Worm (Caenorhabditis elegans) whole organism, midembryonic: ENCODE measurements around the gene drn-1.
A peak's percentile ranks its signal among the peaks of the same experiment; 100 is the strongest.

Source experiments
- T22C8.4 ChIP-seq: fragments of 200-800 bp; sonication (Bioruptor generic); IDR thresholded peaks from 2 replicates; pipeline ENCODE4 v1.3.6; 2022; ENCODE audit warnings: missing genetic modification characterization, missing compliant biosample characterization
- cog-1 ChIP-seq: sonication (generic microtip); optimal IDR thresholded peaks from 2 replicates; lab custom pipeline; 2016; ENCODE audit warnings: missing genetic modification characterization, missing compliant biosample characterization
- flt-1 ChIP-seq: fragments of 200-800 bp; sonication (Bioruptor generic); IDR thresholded peaks from 2 replicates; pipeline ENCODE4 v1.3.6; 2022; ENCODE audit warnings: missing genetic modification characterization, missing compliant biosample characterization
- klf-2 ChIP-seq: fragments of 200-800 bp; sonication (Bioruptor generic); conservative IDR thresholded peaks from 2 replicates; pipeline ENCODE4 v1.3.6; 2022; ENCODE audit warnings: missing genetic modification reagents, missing genetic modification characterization, missing compliant biosample characterization
- med-1 ChIP-seq: sonication (generic microtip); optimal IDR thresholded peaks from 2 replicates; lab custom pipeline; 2017; ENCODE audit warnings: missing genetic modification characterization, mild to moderate bottlenecking, missing compliant biosample characterization, antibody characterized with exemption, missing genetic modification reagents; ENCODE audit not compliant: insufficient read depth
- ref-1 ChIP-seq: fragments of 200-800 bp; sonication (Bioruptor generic); conservative IDR thresholded peaks from 2 replicates; pipeline ENCODE4 v1.3.6; 2022; ENCODE audit warnings: missing genetic modification reagents, missing genetic modification characterization, missing compliant biosample characterization
- tab-1 ChIP-seq: fragments of 200-800 bp; sonication (Bioruptor generic); IDR thresholded peaks from 2 replicates; pipeline ENCODE4 v1.3.6; 2022; ENCODE audit warnings: missing genetic modification characterization, missing compliant biosample characterization
- ztf-23 ChIP-seq: fragments of 200-800 bp; sonication (Bioruptor generic); IDR thresholded peaks from 2 replicates; pipeline ENCODE4 v1.3.6; 2022; ENCODE audit warnings: missing genetic modification reagents, missing genetic modification characterization, missing compliant biosample characterization
- ztf-29 ChIP-seq: fragments of 200-800 bp; sonication (Bioruptor generic); IDR thresholded peaks from 2 replicates; pipeline ENCODE4 v1.3.6; 2022; ENCODE audit warnings: missing genetic modification reagents, missing genetic modification characterization, missing compliant biosample characterization

drn-1 gene

DNA sequence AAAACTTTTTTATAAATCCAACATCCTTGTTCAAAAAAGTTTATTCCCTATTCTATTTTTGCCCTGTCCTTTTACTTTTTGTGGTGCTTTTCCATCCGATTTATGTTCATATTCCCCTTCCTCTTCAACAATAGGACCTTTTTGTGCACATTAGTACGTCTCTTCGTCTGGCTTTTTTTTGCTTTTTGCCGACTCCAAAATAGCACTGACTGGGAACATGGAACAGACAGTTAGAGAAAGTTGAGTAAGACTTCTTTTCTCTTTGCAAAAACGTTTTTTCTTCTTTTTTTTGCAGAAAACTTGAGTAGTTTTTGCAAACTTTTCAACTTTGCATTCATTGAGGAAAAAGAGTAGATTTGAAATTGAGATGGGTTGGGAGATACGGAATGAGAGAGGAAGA, 30.2 kb upstream of the drn-1 start:
- no peak for TF ChIP-seq klf-2 (GFP tag; lab: Robert Waterston, UW)
- TF ChIP-seq med-1 (GFP tag; lab: Kevin White, UChicago): no peak

DNA sequence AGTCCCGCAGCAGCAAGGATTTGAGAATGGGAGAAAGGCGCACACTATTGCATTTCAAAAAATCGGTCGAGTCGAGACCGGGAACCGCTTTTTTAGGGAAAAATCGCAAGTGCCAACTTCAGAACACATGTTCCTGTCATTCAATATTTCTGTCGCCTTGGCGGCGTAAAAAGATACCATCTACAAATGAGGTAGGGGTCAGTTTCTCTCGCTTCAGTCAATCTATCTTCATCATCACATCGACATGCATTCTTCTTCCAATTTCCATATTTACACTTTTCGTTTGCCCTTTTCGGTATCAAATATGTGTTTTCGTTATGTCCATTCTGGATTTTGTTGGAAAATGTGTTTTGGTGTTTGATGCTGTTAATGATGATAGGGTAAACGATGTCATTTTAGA, 26.1 kb upstream of the drn-1 start:
- TF ChIP-seq med-1 (GFP tag; lab: Kevin White, UChicago) (no peak), ref-1 (no peak), flt-1 (GFP tag; lab: Robert Waterston, UW) (no peak), ztf-23 (no peak), ztf-29 (GFP tag; lab: Robert Waterston, UW) (no peak), klf-2 (GFP tag; lab: Robert Waterston, UW) (no peak), cog-1 (no peak), tab-1 (no peak)

DNA sequence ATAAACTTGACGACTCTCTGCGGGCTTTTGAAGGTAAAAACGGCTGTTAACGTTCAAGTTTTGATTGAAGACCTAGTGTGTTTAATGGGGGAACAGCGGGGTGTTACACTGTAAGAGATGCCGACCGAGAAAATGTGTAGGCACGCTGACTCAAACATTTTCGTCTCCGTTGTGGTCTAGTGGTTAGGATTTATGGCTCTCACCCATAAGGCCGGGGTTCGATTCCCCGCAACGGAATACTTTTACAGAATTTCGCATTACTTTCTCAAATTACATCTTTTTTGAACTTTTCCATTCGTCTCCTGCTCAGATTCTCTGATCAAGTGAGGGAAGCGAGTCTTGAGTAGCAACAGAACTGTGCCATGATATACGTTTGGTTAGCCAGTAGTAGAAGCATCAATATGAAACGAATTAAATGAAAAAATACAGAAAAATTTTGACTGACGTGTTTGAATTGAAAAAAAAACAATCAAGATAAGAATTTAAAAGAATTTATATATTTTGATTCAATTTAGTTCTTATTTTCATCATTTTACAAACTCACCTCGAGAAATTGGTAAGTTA, 21.7 kb upstream of the drn-1 start, which contains the start of gene ZK622.1:
ZK622.1 (plus strand) TSS at position 514 of the 564 bp plus-strand sequence.
- TF ChIP-seq ztf-29 (GFP tag; lab: Robert Waterston, UW): no peak
- TF ChIP-seq T22C8.4 (GFP tag; lab: Robert Waterston, UW): peak; percentile 55; the same call in 1 of the 2 replicates
- TF ChIP-seq med-1 (GFP tag; lab: Kevin White, UChicago): peak; percentile 36
- TF ChIP-seq flt-1 (GFP tag; lab: Robert Waterston, UW): peak; percentile 88
- 0 out of 2 replicates have a peak, but pooled peaks have one; percentile 36 for TF ChIP-seq ztf-23
- TF ChIP-seq ref-1: peak; percentile 67; the same call in 1 of the 2 replicates
- TF ChIP-seq cog-1: peak; percentile 6
- TF ChIP-seq klf-2 (GFP tag; lab: Robert Waterston, UW): peak; percentile 66; the same call in 1 of the 2 replicates
- peak; percentile 73 for TF ChIP-seq tab-1

DNA sequence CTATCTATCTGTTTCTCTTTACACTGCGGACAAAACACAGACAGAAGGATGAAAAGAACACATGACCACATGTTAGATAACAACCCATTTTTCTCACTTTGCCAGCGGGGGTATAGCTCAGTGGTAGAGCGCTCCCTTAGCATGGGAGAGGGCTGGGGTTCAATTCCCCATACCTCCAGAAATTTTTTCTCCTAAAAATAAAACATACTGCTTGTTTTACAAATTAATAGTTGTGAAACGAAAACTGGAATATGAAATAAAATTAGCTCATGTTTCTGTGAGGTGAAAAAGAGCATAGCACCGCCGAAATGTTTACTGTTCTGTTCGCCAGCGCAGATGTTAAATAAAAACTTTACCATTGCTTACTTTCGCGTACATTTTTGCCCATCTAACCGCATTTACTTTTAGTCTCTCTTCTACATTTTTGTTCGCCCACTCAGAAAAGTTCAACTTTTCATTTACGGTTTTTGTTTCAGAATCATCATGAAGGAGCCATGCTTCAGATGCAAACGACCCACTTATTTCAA, 20.6 kb upstream of the drn-1 start, which contains the start of gene ZK622.4:
ZK622.4 (plus strand) TSS at position 477 of the 527 bp plus-strand sequence.
- TF ChIP-seq flt-1 (GFP tag; lab: Robert Waterston, UW): peak; percentile 95
- peak; percentile 94 for TF ChIP-seq tab-1
- peak; percentile 90 for TF ChIP-seq klf-2 (GFP tag; lab: Robert Waterston, UW)
- peak; percentile 85 for TF ChIP-seq cog-1
- TF ChIP-seq med-1 (GFP tag; lab: Kevin White, UChicago): peak; percentile 73
- TF ChIP-seq ztf-23: peak; percentile 93
- TF ChIP-seq ztf-29 (GFP tag; lab: Robert Waterston, UW): peak; percentile 82
- peak; percentile 86 for TF ChIP-seq ref-1
- TF ChIP-seq T22C8.4 (GFP tag; lab: Robert Waterston, UW): peak; percentile 91

DNA sequence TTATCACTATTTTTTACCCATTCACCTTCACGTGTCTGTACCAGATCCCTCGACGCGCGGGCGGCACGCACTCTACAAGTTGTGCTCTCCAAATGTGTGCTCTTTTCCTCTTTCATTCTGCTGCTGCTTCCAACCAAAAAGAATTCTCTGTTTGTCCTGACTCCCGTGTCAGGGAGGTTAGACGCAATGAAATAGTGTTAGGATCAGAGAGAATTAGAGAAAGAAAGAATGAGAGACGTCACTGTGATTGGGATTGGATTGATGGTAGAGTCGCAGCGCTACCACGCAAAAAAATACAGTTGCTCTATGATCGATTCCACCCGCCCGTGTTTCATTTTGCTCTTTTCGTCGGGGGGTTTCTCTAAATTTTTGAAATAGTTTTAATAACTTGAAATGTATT, 19.4 kb upstream of the drn-1 start:
- TF ChIP-seq ref-1 (no peak), tab-1 (no peak), ztf-23 (no peak), ztf-29 (GFP tag; lab: Robert Waterston, UW) (no peak), flt-1 (GFP tag; lab: Robert Waterston, UW) (no peak), med-1 (GFP tag; lab: Kevin White, UChicago) (no peak), klf-2 (GFP tag; lab: Robert Waterston, UW) (no peak), cog-1 (no peak), T22C8.4 (GFP tag; lab: Robert Waterston, UW) (no peak)

DNA sequence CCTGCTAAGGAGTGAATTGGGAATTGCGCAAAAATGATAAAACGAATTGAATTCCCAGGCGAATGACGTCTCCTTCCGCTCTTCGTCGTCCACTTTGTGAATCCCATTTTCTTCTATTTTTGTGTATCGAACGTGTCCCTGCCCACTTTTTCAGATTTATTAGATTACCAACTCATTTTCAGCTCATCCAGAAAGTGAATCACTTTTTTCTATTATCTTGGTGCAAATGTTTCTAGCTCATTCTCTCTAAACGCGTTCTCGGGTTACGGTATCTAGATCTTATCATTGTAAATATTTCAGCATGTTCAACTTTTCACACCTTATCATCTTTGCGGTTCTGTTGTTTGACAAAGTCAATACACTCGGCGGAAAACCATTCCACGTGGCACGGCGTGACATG, 17.5 kb upstream of the drn-1 start, which contains the start of gene ZK622.5:
ZK622.5 (plus strand) TSS at position 301 of the 400 bp plus-strand sequence.
- no peak for TF ChIP-seq cog-1
- no peak for TF ChIP-seq klf-2 (GFP tag; lab: Robert Waterston, UW)
- TF ChIP-seq tab-1: no peak
- TF ChIP-seq ztf-23: no peak
- no peak for TF ChIP-seq T22C8.4 (GFP tag; lab: Robert Waterston, UW)
- TF ChIP-seq med-1 (GFP tag; lab: Kevin White, UChicago): no peak
- TF ChIP-seq ztf-29 (GFP tag; lab: Robert Waterston, UW): no peak

DNA sequence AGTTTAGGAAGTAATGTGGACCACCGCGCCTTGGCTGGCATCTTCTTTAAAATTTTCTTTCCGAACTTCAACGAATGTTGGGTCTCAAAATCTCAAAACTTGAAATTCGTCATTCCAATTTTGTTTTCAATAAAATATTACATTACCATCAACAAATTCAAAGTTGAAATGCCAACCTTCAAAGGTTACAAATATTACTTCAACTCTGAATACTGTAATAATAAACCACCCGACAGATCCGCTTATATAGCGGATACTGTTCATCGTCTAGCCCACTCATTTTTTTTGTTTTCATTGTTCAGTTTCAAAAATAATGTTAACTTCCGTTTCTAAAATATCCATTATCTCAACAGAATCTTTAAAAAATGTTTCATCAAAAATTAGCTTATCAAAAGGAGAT, 13.4 kb upstream of the drn-1 start, which contains the start of gene gur-5:
gur-5 (plus strand) TSS at position 301 of the 400 bp plus-strand sequence.
- no peak for TF ChIP-seq ref-1
- no peak for TF ChIP-seq tab-1
- no peak for TF ChIP-seq cog-1
- TF ChIP-seq flt-1 (GFP tag; lab: Robert Waterston, UW): no peak
- TF ChIP-seq klf-2 (GFP tag; lab: Robert Waterston, UW): no peak
- TF ChIP-seq ztf-23: no peak
- no peak for TF ChIP-seq ztf-29 (GFP tag; lab: Robert Waterston, UW)
- TF ChIP-seq T22C8.4 (GFP tag; lab: Robert Waterston, UW): no peak
- TF ChIP-seq med-1 (GFP tag; lab: Kevin White, UChicago): no peak

DNA sequence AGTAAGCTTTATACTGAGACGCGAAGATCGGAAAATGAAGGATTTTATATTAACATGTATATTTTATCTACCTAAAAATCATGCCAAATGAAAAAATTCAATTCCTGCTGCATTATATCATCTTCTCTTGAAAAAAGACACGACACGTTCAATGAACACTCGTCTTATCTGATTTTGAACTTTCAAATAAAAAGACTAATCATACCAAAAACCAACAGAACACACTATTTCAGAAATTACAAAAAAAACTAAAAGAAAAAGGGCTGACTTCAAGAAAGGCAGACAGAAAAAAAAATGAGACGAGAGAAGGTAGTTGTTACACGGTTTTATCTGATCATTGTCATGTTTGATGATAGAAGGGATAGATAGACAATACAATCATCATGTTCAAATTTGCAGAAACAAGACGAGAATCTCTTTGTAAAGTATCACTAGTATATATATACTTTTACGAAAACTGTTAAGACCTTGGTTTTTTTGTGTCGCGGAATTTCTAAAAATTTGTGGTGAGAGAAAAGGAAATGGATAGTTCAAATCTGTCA, 11.2 kb upstream of the drn-1 start:
- no peak for TF ChIP-seq ztf-29 (GFP tag; lab: Robert Waterston, UW)
- no peak for TF ChIP-seq med-1 (GFP tag; lab: Kevin White, UChicago)
- TF ChIP-seq cog-1: no peak
- TF ChIP-seq T22C8.4 (GFP tag; lab: Robert Waterston, UW): no peak
- TF ChIP-seq flt-1 (GFP tag; lab: Robert Waterston, UW): no peak
- no peak for TF ChIP-seq tab-1
- no peak for TF ChIP-seq ztf-23
- no peak for TF ChIP-seq ref-1
- TF ChIP-seq klf-2 (GFP tag; lab: Robert Waterston, UW): no peak

DNA sequence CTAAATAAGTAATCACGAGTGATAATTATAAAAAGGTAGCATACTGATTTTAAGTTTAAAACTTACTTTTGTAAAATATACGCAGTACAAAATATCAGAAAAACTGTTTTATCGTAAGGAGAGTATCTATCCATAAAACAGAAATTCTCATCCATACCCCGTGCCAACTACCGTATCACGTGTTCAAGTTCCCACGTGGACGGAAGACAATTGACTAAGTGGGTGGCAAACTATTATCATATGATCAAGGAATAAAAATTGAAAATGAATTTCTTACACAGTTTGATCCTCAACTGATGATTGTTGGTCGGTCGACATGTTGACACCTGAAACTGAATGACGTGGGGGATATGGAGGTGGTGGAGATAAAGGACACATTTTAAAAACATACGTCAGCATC, 10.5 kb upstream of the drn-1 start, which contains the start of gene pmt-1:
pmt-1 (minus strand) TSS at position 332 of the 400 bp plus-strand sequence.
- TF ChIP-seq ztf-29 (GFP tag; lab: Robert Waterston, UW) (no peak), klf-2 (GFP tag; lab: Robert Waterston, UW) (no peak), cog-1 (no peak), ztf-23 (no peak), flt-1 (GFP tag; lab: Robert Waterston, UW) (no peak), ref-1 (no peak), med-1 (GFP tag; lab: Kevin White, UChicago) (no peak), T22C8.4 (GFP tag; lab: Robert Waterston, UW) (no peak), tab-1 (no peak)
